Fruit fly (Drosophila melanogaster) whole organism, embryonic: ENCODE data around the gene CG31467.

Source experiments
- Abd-B ChIP-seq: fragments of 200-800 bp; sonication (Bioruptor generic); optimal IDR thresholded peaks from 2 replicates; lab custom pipeline; 2018; ENCODE audit warnings: missing biosample characterization, mild to moderate bottlenecking, missing genetic modification characterization, moderate library complexity
- CG10543 ChIP-seq: fragments of 200-800 bp; sonication (Bioruptor generic); optimal IDR thresholded peaks from 3 replicates; lab custom pipeline; 2017; ENCODE audit warnings: missing biosample characterization, mild to moderate bottlenecking, missing genetic modification characterization, moderate library complexity
- CG11560 ChIP-seq: fragments of 200-800 bp; sonication (Bioruptor generic); IDR thresholded peaks from 3 replicates; pipeline ENCODE4 v1.3.6; 2022; ENCODE audit warnings: missing biosample characterization, missing genetic modification characterization
- CG1233 ChIP-seq: fragments of 200-800 bp; sonication (Bioruptor generic); optimal IDR thresholded peaks from 4 replicates; lab custom pipeline; 2018; ENCODE audit warnings: missing biosample characterization, mild to moderate bottlenecking, missing genetic modification characterization
- CG13894 ChIP-seq: fragments of 200-800 bp; sonication (Bioruptor generic); optimal IDR thresholded peaks from 3 replicates; lab custom pipeline; 2018; ENCODE audit warnings: missing biosample characterization, mild to moderate bottlenecking, missing genetic modification characterization, moderate library complexity
- CG14710 ChIP-seq: fragments of 200-800 bp; sonication (Bioruptor generic); optimal IDR thresholded peaks from 3 replicates; lab custom pipeline; 2019; ENCODE audit warnings: missing biosample characterization, mild to moderate bottlenecking, missing genetic modification characterization, moderate library complexity
- CG15514 ChIP-seq: fragments of 200-800 bp; sonication (Bioruptor generic); optimal IDR thresholded peaks from 3 replicates; lab custom pipeline; 2017; ENCODE audit warnings: missing biosample characterization, missing genetic modification characterization, mild to moderate bottlenecking, moderate library complexity, missing genetic modification reagents
- CG1603 ChIP-seq: fragments of 200-800 bp; sonication (Bioruptor generic); optimal IDR thresholded peaks from 2 replicates; lab custom pipeline; 2019; ENCODE audit warnings: missing biosample characterization, mild to moderate bottlenecking, missing genetic modification characterization, moderate library complexity
- CG18764 ChIP-seq: fragments of 200-800 bp; sonication (Bioruptor generic); optimal IDR thresholded peaks from 3 replicates; lab custom pipeline; 2016; ENCODE audit warnings: missing biosample characterization, missing genetic modification characterization
- CG2678 ChIP-seq: fragments of 200-800 bp; sonication (Bioruptor generic); optimal IDR thresholded peaks from 3 replicates; lab custom pipeline; 2019; ENCODE audit warnings: missing biosample characterization, mild to moderate bottlenecking, missing genetic modification characterization, moderate library complexity
- CG2889 ChIP-seq: fragments of 200-800 bp; sonication (Bioruptor generic); IDR thresholded peaks from 3 replicates; pipeline ENCODE4 v1.3.6; 2022; ENCODE audit warnings: missing biosample characterization, missing genetic modification characterization
- CG31365 ChIP-seq: fragments of 200-800 bp; sonication (Bioruptor generic); optimal IDR thresholded peaks from 2 replicates; lab custom pipeline; 2018; ENCODE audit warnings: missing biosample characterization, mild to moderate bottlenecking, missing genetic modification characterization
- CG3163 ChIP-seq: fragments of 200-800 bp; sonication (Bioruptor generic); optimal IDR thresholded peaks from 3 replicates; lab custom pipeline; 2016; ENCODE audit warnings: missing biosample characterization, missing genetic modification characterization
- CG32532 ChIP-seq: fragments of 200-800 bp; sonication (Bioruptor generic); IDR thresholded peaks from 2 replicates; pipeline ENCODE4 v1.3.6; 2022; ENCODE audit warnings: missing biosample characterization, missing genetic modification characterization
- CG32772 ChIP-seq: fragments of 200-800 bp; sonication (Bioruptor generic); IDR thresholded peaks from 2 replicates; pipeline ENCODE4 v1.3.6; 2022; ENCODE audit warnings: missing biosample characterization, missing genetic modification characterization
- CG34422 ChIP-seq: fragments of 200-800 bp; sonication (Bioruptor generic); IDR thresholded peaks from 3 replicates; pipeline ENCODE4 v1.3.6; 2022; ENCODE audit warnings: missing biosample characterization, missing genetic modification characterization
- CG42726 ChIP-seq: fragments of 200-800 bp; sonication (Bioruptor generic); IDR thresholded peaks from 2 replicates; pipeline ENCODE4 v1.3.6; 2022; ENCODE audit warnings: missing biosample characterization, missing genetic modification characterization; ENCODE audit not compliant: partially characterized antibody
- CG4854 ChIP-seq: fragments of 200-800 bp; sonication (Bioruptor generic); optimal IDR thresholded peaks from 2 replicates; lab custom pipeline; 2016; ENCODE audit warnings: missing biosample characterization, missing genetic modification characterization, inconsistent platforms
- CG6654 ChIP-seq: fragments of 200-800 bp; sonication (Bioruptor generic); optimal IDR thresholded peaks from 2 replicates; lab custom pipeline; 2017; ENCODE audit warnings: missing biosample characterization, mild to moderate bottlenecking, missing genetic modification characterization
- CG7963 ChIP-seq: fragments of 200-800 bp; sonication (Bioruptor generic); IDR thresholded peaks from 3 replicates; pipeline ENCODE4 v1.3.6; 2022; ENCODE audit warnings: missing biosample characterization, missing genetic modification characterization; ENCODE audit not compliant: partially characterized antibody
- CG8281 ChIP-seq: fragments of 200-800 bp; sonication (Bioruptor generic); optimal IDR thresholded peaks from 2 replicates; lab custom pipeline; 2018; ENCODE audit warnings: missing biosample characterization, mild to moderate bottlenecking, missing genetic modification characterization, moderate library complexity
- ERR ChIP-seq: fragments of 200-800 bp; sonication (Bioruptor generic); optimal IDR thresholded peaks from 2 replicates; lab custom pipeline; 2016; ENCODE audit warnings: missing biosample characterization, missing genetic modification characterization
- Ets65A ChIP-seq: fragments of 200-800 bp; sonication (Bioruptor generic); peaks from one replicate; lab custom pipeline; 2016; ENCODE audit warnings: missing biosample characterization, missing genetic modification characterization
- Hr3 ChIP-seq: fragments of 200-800 bp; sonication (Bioruptor generic); optimal IDR thresholded peaks from 3 replicates; lab custom pipeline; 2016; ENCODE audit warnings: missing biosample characterization, missing genetic modification characterization
- Jarid2 ChIP-seq: fragments of 200-800 bp; sonication (Bioruptor generic); optimal IDR thresholded peaks from 3 replicates; lab custom pipeline; 2017; ENCODE audit warnings: mild to moderate bottlenecking, missing biosample characterization, missing genetic modification reagents, missing genetic modification characterization
- MTF-1 ChIP-seq: fragments of 200-800 bp; sonication (Bioruptor generic); optimal IDR thresholded peaks from 2 replicates; lab custom pipeline; 2018; ENCODE audit warnings: missing biosample characterization, mild to moderate bottlenecking, missing genetic modification characterization, borderline replicate concordance
- Mad ChIP-seq: fragments of 200-800 bp; sonication (Bioruptor generic); optimal IDR thresholded peaks from 2 replicates; lab custom pipeline; 2016; ENCODE audit warnings: missing biosample characterization, missing genetic modification characterization
- Rx ChIP-seq: fragments of 200-800 bp; sonication (Bioruptor generic); IDR thresholded peaks from 2 replicates; pipeline ENCODE4 v1.3.6; 2022; ENCODE audit warnings: missing biosample characterization, missing genetic modification characterization
- Scr ChIP-seq: fragments of 200-800 bp; sonication (Bioruptor generic); IDR thresholded peaks from 2 replicates; pipeline ENCODE4 v1.3.6; 2022; ENCODE audit warnings: missing biosample characterization, missing genetic modification characterization; ENCODE audit not compliant: partially characterized antibody
- Spps ChIP-seq: fragments of 200-800 bp; sonication (Bioruptor generic); optimal IDR thresholded peaks from 2 replicates; lab custom pipeline; 2018; ENCODE audit warnings: missing biosample characterization, mild to moderate bottlenecking, missing genetic modification characterization
- Sry-β ChIP-seq: fragments of 200-800 bp; sonication (Bioruptor generic); optimal IDR thresholded peaks from 2 replicates; lab custom pipeline; 2018; ENCODE audit warnings: missing biosample characterization, mild to moderate bottlenecking, missing genetic modification characterization, moderate library complexity
- Trl ChIP-seq, 3 experiments: fragments of >200 bp in 2 of 3; fragments of 200-800 bp in 1 of 3; sonication (Bioruptor generic) in 1 of 3; optimal IDR thresholded peaks; 2 replicates in 1 of 3; 3 replicates in 2 of 3; lab custom pipeline; 2016 to 2017; ENCODE audit warnings: missing biosample characterization in 1 of 3, missing genetic modification characterization in 1 of 3
- ap ChIP-seq: fragments of 200-800 bp; sonication (Bioruptor generic); IDR thresholded peaks from 2 replicates; pipeline ENCODE4 v1.3.6; 2022; ENCODE audit warnings: missing biosample characterization, missing genetic modification characterization
- bcd ChIP-seq: fragments of 200-800 bp; sonication (Bioruptor generic); optimal IDR thresholded peaks from 2 replicates; lab custom pipeline; 2017; ENCODE audit warnings: missing biosample characterization, mild to moderate bottlenecking, missing genetic modification characterization
- chinmo ChIP-seq: fragments of 200-800 bp; sonication (Bioruptor generic); IDR thresholded peaks from 4 replicates; pipeline ENCODE4 v1.3.6; 2022; ENCODE audit warnings: missing biosample characterization, missing genetic modification characterization; ENCODE audit not compliant: partially characterized antibody
- gro ChIP-seq: fragments of 200-800 bp; sonication (Bioruptor generic); optimal IDR thresholded peaks from 2 replicates; lab custom pipeline; 2016; ENCODE audit warnings: missing biosample characterization, missing genetic modification characterization
- gt ChIP-seq: fragments of 200-800 bp; sonication (Bioruptor generic); IDR thresholded peaks from 2 replicates; pipeline ENCODE4 v1.3.6; 2022; ENCODE audit warnings: missing biosample characterization, missing genetic modification characterization
- her ChIP-seq: fragments of 200-800 bp; sonication (Bioruptor generic); optimal IDR thresholded peaks from 2 replicates; lab custom pipeline; 2016; ENCODE audit warnings: missing biosample characterization, missing genetic modification characterization
- klu ChIP-seq: fragments of 200-800 bp; sonication (Bioruptor generic); IDR thresholded peaks from 2 replicates; pipeline ENCODE4 v1.3.6; 2022; ENCODE audit warnings: missing biosample characterization, missing genetic modification characterization
- lab ChIP-seq: fragments of 200-800 bp; sonication (Bioruptor generic); optimal IDR thresholded peaks from 3 replicates; lab custom pipeline; 2017; ENCODE audit warnings: missing biosample characterization, missing genetic modification characterization, mild to moderate bottlenecking, moderate library complexity, missing genetic modification reagents
- lbe ChIP-seq: fragments of 200-800 bp; sonication (Bioruptor generic); optimal IDR thresholded peaks from 2 replicates; lab custom pipeline; 2016; ENCODE audit warnings: missing biosample characterization, mild to moderate bottlenecking, missing genetic modification characterization
- lola ChIP-seq, 3 experiments: fragments of >200 bp in 2 of 3; fragments of 200-800 bp in 1 of 3; sonication (Bioruptor generic) in 1 of 3; optimal IDR thresholded peaks; 2 replicates each; lab custom pipeline; 2017 to 2019; ENCODE audit warnings: missing biosample characterization in 3 of 3, missing genetic modification characterization in 3 of 3, mild to moderate bottlenecking in 1 of 3, moderate library complexity in 1 of 3
- mam ChIP-seq: fragments of 200-800 bp; sonication (Bioruptor generic); optimal IDR thresholded peaks from 3 replicates; lab custom pipeline; 2016; ENCODE audit warnings: missing biosample characterization, missing genetic modification characterization
- oc ChIP-seq: fragments of 200-800 bp; sonication (Bioruptor generic); optimal IDR thresholded peaks from 2 replicates; lab custom pipeline; 2018; ENCODE audit warnings: missing biosample characterization, mild to moderate bottlenecking, missing genetic modification characterization, moderate library complexity
- ro ChIP-seq: fragments of 200-800 bp; sonication (Bioruptor generic); IDR thresholded peaks from 2 replicates; pipeline ENCODE4 v1.3.6; 2022; ENCODE audit warnings: missing biosample characterization, missing genetic modification characterization
- run ChIP-seq: fragments of 200-800 bp; sonication (Bioruptor generic); optimal IDR thresholded peaks from 3 replicates; lab custom pipeline; 2018; ENCODE audit warnings: missing biosample characterization, mild to moderate bottlenecking, missing genetic modification characterization
- sr ChIP-seq: fragments of 200-800 bp; sonication (Bioruptor generic); IDR thresholded peaks from 3 replicates; pipeline ENCODE4 v1.3.6; 2022; ENCODE audit warnings: missing biosample characterization, missing genetic modification characterization
- unc-4 ChIP-seq: fragments of 200-800 bp; sonication (Bioruptor generic); IDR thresholded peaks from 2 replicates; pipeline ENCODE4 v1.3.6; 2022; ENCODE audit warnings: missing biosample characterization, missing genetic modification characterization; ENCODE audit not compliant: partially characterized antibody
- vnd ChIP-seq: fragments of 200-800 bp; sonication (Bioruptor generic); IDR thresholded peaks from 3 replicates; pipeline ENCODE4 v1.3.6; 2022; ENCODE audit warnings: missing biosample characterization, missing genetic modification characterization; ENCODE audit not compliant: partially characterized antibody

CG31467 gene

DNA sequence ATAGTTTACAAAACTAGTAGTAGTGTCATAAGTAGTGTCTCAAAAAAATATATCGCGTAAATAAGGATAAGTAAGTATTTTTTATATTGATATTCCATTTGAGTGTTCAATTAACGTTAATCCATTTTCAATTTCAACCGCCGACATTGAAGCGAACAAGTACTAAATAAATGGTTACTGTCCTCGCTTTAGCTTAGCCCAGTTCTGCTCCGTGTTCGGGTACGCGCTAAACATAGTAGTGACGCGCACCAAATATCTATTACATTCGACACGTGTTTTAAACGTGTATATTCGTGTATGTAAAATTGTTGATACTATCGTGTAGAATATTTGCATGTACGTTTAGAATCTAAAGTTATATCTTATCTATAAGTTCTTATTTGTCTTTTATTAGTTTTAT, 31.6 kb downstream of the CG31467 start (continued):
- no peak for TF ChIP-seq Hr3 (GFP tag; lab: Kevin White, UChicago)
- peak; percentile 39; the same call in 1 of the 4 replicates for TF ChIP-seq chinmo (GFP tag; lab: Robert Waterston, UW)
- no peak for TF ChIP-seq CG2889 (GFP tag; lab: Robert Waterston, UW)
- TF ChIP-seq ro (GFP tag; lab: Robert Waterston, UW), result no peak
- TF ChIP-seq CG1233 (GFP tag; lab: Kevin White, UChicago), result no peak
- TF ChIP-seq CG2678, result peak; percentile 35
- TF ChIP-seq Ets65A (GFP tag; lab: Kevin White, UChicago), result peak; percentile 94
- peak; percentile 27 for TF ChIP-seq ERR (GFP tag; lab: Kevin White, UChicago)
- TF ChIP-seq CG14710 (tag; lab: Kevin White, UChicago), result peak; percentile 68
- TF ChIP-seq Trl (optimal IDR thresholded peaks at IDR 0.05; lab: Kevin White, UChicago), result no peak
- peak; percentile 66 for TF ChIP-seq Trl (GFP tag; optimal IDR thresholded peaks at IDR 0.05; lab: Kevin White, UChicago)
- TF ChIP-seq unc-4 (GFP tag; lab: Robert Waterston, UW), result peak; percentile 83
- TF ChIP-seq CG42726, result peak; percentile 92
- peak; percentile 75 for TF ChIP-seq Scr (GFP tag; lab: Robert Waterston, UW)
- TF ChIP-seq CG11560, result no peak
- TF ChIP-seq CG4854 (GFP tag; lab: Kevin White, UChicago), result peak; percentile 28
- TF ChIP-seq her, result peak; percentile 53
- peak; percentile 48 for TF ChIP-seq CG3163 (GFP tag; lab: Kevin White, UChicago)
- TF ChIP-seq sr (GFP tag; lab: Robert Waterston, UW), result no peak
- peak; percentile 26 for TF ChIP-seq oc
- TF ChIP-seq Jarid2 (GFP tag; lab: Kevin White, UChicago), result peak; percentile 30
- TF ChIP-seq Mad (GFP tag; lab: Kevin White, UChicago), result peak; percentile 3
- TF ChIP-seq Spps (tag; lab: Kevin White, UChicago), result peak; percentile 25
- TF ChIP-seq CG15514 (GFP tag; lab: Kevin White, UChicago), result peak; percentile 56
- TF ChIP-seq Sry-β (GFP tag; lab: Kevin White, UChicago), result no peak
- no peak for TF ChIP-seq ap
- peak; percentile 92 for TF ChIP-seq CG31365 (tag; lab: Kevin White, UChicago)
- TF ChIP-seq gro (GFP tag; lab: Kevin White, UChicago), result peak; percentile 83
- TF ChIP-seq CG10543 (GFP tag; lab: Kevin White, UChicago), result peak; percentile 37
- TF ChIP-seq lbe, result peak; percentile 47
- peak; percentile 65 for TF ChIP-seq lab (GFP tag; lab: Kevin White, UChicago)
- TF ChIP-seq CG7963, result peak; percentile 41; the same call in 1 of the 3 replicates
- TF ChIP-seq lola (GFP tag; optimal IDR thresholded peaks at IDR 0.05; lab: Kevin White, UChicago), result peak in 1 of 3 experiments; percentile 13
- no peak for TF ChIP-seq CG8281
- no peak for TF ChIP-seq gt (GFP tag; lab: Robert Waterston, UW)
- no peak for TF ChIP-seq CG34422 (GFP tag; lab: Robert Waterston, UW)
- TF ChIP-seq mam, result peak; percentile 33
- peak; percentile 61 for TF ChIP-seq vnd (GFP tag; lab: Robert Waterston, UW)
- TF ChIP-seq CG18764 (GFP tag; lab: Kevin White, UChicago), result no peak
- TF ChIP-seq bcd, result peak; percentile 73
- peak; percentile 72; the same call in 1 of the 2 replicates for TF ChIP-seq CG32532
- no peak for TF ChIP-seq CG6654 (GFP tag; lab: Kevin White, UChicago)
- no peak for TF ChIP-seq run (tag; lab: Kevin White, UChicago)
- TF ChIP-seq CG13894 (tag; lab: Kevin White, UChicago), result peak; percentile 56
- no peak for TF ChIP-seq CG32772
- TF ChIP-seq klu, result no peak
- no peak for TF ChIP-seq Rx (GFP tag; lab: Robert Waterston, UW)
- TF ChIP-seq CG1603 (tag; lab: Kevin White, UChicago), result peak; percentile 78
- peak; percentile 63 for TF ChIP-seq Abd-B
- no peak for TF ChIP-seq MTF-1 (GFP tag; lab: Kevin White, UChicago)
